Fruit fly (Drosophila melanogaster): ENCODE results near the gene CG42570.
A peak's percentile ranks its signal among the peaks of the same experiment; 100 is the strongest.

dm6 chr3L:15713932-15714492 is 3.6 kb upstream of the CG42570 start:
- TF ChIP-seq kay (GFP tag; ENCODE audit: borderline replicate concordance) (peak; percentile 64), CG11617 (GFP tag; optimal IDR thresholded peaks at IDR 0.05) (peak; percentile 67), tj (GFP tag; optimal IDR thresholded peaks at IDR 0.05) (peak; percentile 7), CG33017 (tag; optimal IDR thresholded peaks at IDR 0.05) (peak; percentile 50), Hr96 (GFP tag; optimal IDR thresholded peaks at IDR 0.05) (peak; percentile 28), toe (GFP tag; optimal IDR thresholded peaks at IDR 0.05) (peak; percentile 15), pad (GFP tag; optimal IDR thresholded peaks at IDR 0.05) (peak; percentile 23)
